Worm (Caenorhabditis elegans) whole organism, L4 larva: Measurements from ENCODE around the gene T04B2.3.

Source experiments
- F49E8.2 ChIP-seq: sonication (generic microtip); optimal IDR thresholded peaks from 2 replicates; lab custom pipeline; 2016; ENCODE audit warnings: missing compliant biosample characterization, mild to moderate bottlenecking, missing genetic modification characterization, borderline replicate concordance
- aha-1 ChIP-seq: fragments of 150-350 bp; peaks from one replicate; lab custom pipeline; 2014; ENCODE audit warnings: missing biosample characterization, missing genetic modification characterization
- ama-1 ChIP-seq: fragments of 150-350 bp; optimal IDR thresholded peaks from 2 replicates; lab custom pipeline; 2014; ENCODE audit warnings: inconsistent platforms, mixed read lengths
- daf-19 ChIP-seq: fragments of 200-800 bp; sonication (Bioruptor generic); conservative IDR thresholded peaks from 2 replicates; pipeline ENCODE4 v1.3.6; 2022; ENCODE audit warnings: missing genetic modification characterization, missing compliant biosample characterization
- fkh-10 ChIP-seq: fragments of 150-350 bp; optimal IDR thresholded peaks from 2 replicates; lab custom pipeline; 2014; ENCODE audit warnings: missing biosample characterization, missing genetic modification reagents, missing genetic modification characterization
- hif-1 ChIP-seq, 2 experiments: sonication (generic microtip); optimal IDR thresholded peaks; 2 replicates each; lab custom pipeline; 2016 to 2017; ENCODE audit warnings: missing compliant biosample characterization in 2 of 2, missing genetic modification characterization in 2 of 2, missing genetic modification reagents in 2 of 2, missing genotype in 2 of 2, mild to moderate bottlenecking in 1 of 2
- lim-7 ChIP-seq: fragments of 200-800 bp; sonication (Bioruptor generic); IDR thresholded peaks from 2 replicates; pipeline ENCODE4 v1.3.6; 2022; ENCODE audit warnings: missing genetic modification characterization, missing compliant biosample characterization
- lin-15B ChIP-seq: fragments of 150-350 bp; sonication (generic microtip); optimal IDR thresholded peaks from 3 replicates; lab custom pipeline; 2014; ENCODE audit warnings: missing biosample characterization, missing genetic modification characterization
- mdl-1 ChIP-seq, 2 experiments: fragments of 150-350 bp in 1 of 2; sonication (generic microtip) in 1 of 2; optimal IDR thresholded peaks; 2 replicates each; lab custom pipeline; 2014 to 2017; ENCODE audit warnings: missing biosample characterization in 2 of 2, missing genetic modification characterization in 2 of 2
- nhr-11 ChIP-seq: fragments of 150-350 bp; optimal IDR thresholded peaks from 2 replicates; lab custom pipeline; 2014; ENCODE audit warnings: missing biosample characterization, missing genetic modification characterization
- nhr-28 ChIP-seq: fragments of 150-350 bp; optimal IDR thresholded peaks from 2 replicates; lab custom pipeline; 2014; ENCODE audit warnings: missing biosample characterization, missing genetic modification characterization
- saeg-2 ChIP-seq: fragments of 200-800 bp; sonication (Bioruptor generic); IDR thresholded peaks from 2 replicates; pipeline ENCODE4 v1.3.6; 2022; ENCODE audit warnings: missing genetic modification reagents, missing genetic modification characterization, missing compliant biosample characterization
- skn-1 ChIP-seq: fragments of 150-350 bp; optimal IDR thresholded peaks from 2 replicates; lab custom pipeline; 2014; ENCODE audit warnings: missing biosample characterization, missing genetic modification characterization
- snpc-4 ChIP-seq: fragments of 150-350 bp; optimal IDR thresholded peaks from 2 replicates; lab custom pipeline; 2014; ENCODE audit warnings: missing biosample characterization, missing genetic modification characterization

DNA sequence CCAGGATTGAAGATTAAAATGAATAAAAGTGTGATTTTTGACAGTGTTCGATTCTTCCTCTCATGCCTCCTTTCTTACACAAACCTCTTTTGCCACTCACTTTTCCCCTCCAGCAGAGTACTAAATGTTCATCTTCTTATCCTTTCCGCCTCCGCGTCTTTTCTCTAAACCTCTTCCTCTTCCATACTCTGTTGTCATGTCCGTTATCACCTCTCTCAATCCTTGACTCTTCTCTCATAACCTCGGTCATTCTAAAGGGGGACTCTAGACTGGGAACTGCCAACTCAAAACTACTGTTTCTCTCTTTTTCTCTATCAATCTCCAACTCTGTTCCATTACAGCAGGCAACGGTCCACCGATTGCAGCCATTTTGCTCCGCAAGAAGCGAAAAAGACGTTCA is 1.1 kb downstream of the T04B2.3 start:
- no peak for TF ChIP-seq hif-1 (tag; optimal IDR thresholded peaks at IDR 0.05; lab: Kevin White, UChicago)
- no peak for TF ChIP-seq lin-15B (tag; lab: Kevin White, UChicago)
- no peak for TF ChIP-seq nhr-28 (tag; lab: Kevin White, UChicago)
- TF ChIP-seq F49E8.2 (tag; lab: Kevin White, UChicago) = no peak
- no peak for TF ChIP-seq skn-1 (tag; lab: Kevin White, UChicago)
- no peak for TF ChIP-seq ama-1
- TF ChIP-seq mdl-1 (tag; optimal IDR thresholded peaks at IDR 0.05; lab: Kevin White, UChicago) = no peak
- TF ChIP-seq snpc-4 = no peak
- no peak for TF ChIP-seq fkh-10 (GFP tag; lab: Kevin White, UChicago)
- no peak for TF ChIP-seq aha-1 (tag; lab: Kevin White, UChicago)
- TF ChIP-seq nhr-11 (tag; lab: Kevin White, UChicago) = peak; percentile 54
- no peak for TF ChIP-seq lim-7 (GFP tag; lab: Robert Waterston, UW)
- TF ChIP-seq daf-19 = no peak
- TF ChIP-seq saeg-2 (GFP tag; lab: Robert Waterston, UW) = no peak
